Worm (Caenorhabditis elegans) whole organism, L1 larva: ENCODE data around the gene rab-6.1.

Source experiments
- C04F5.9 ChIP-seq: sonication (generic microtip); optimal IDR thresholded peaks from 2 replicates; lab custom pipeline; 2016; ENCODE audit warnings: missing genetic modification characterization, missing compliant biosample characterization
- C34B4.2 ChIP-seq: sonication (generic microtip); optimal IDR thresholded peaks from 2 replicates; lab custom pipeline; 2017; ENCODE audit warnings: mild to moderate bottlenecking, missing genetic modification characterization, missing compliant biosample characterization
- F16B12.6 ChIP-seq: fragments of 150-350 bp; optimal IDR thresholded peaks from 2 replicates; lab custom pipeline; 2014; ENCODE audit warnings: missing biosample characterization, missing genetic modification characterization
- aha-1 ChIP-seq: fragments of 150-350 bp; optimal IDR thresholded peaks from 2 replicates; lab custom pipeline; 2014; ENCODE audit warnings: missing biosample characterization, missing genetic modification characterization
- alr-1 ChIP-seq: fragments of 200-800 bp; sonication (Bioruptor generic); optimal IDR thresholded peaks from 2 replicates; lab custom pipeline; 2018; ENCODE audit warnings: borderline replicate concordance, mild to moderate bottlenecking, missing genetic modification characterization, missing compliant biosample characterization
- ama-1 ChIP-seq: fragments of 150-350 bp; optimal IDR thresholded peaks from 2 replicates; lab custom pipeline; 2014
- blmp-1 ChIP-seq: fragments of 150-350 bp; optimal IDR thresholded peaks from 2 replicates; lab custom pipeline; 2014; ENCODE audit warnings: missing biosample characterization, missing genetic modification characterization
- ceh-8 ChIP-seq: fragments of 200-800 bp; sonication (Bioruptor generic); optimal IDR thresholded peaks from 2 replicates; lab custom pipeline; 2018; ENCODE audit warnings: mild to moderate bottlenecking, missing genetic modification characterization, moderate library complexity, missing compliant biosample characterization
- ceh-90 ChIP-seq: sonication (generic microtip); optimal IDR thresholded peaks from 2 replicates; lab custom pipeline; 2016; ENCODE audit warnings: missing genetic modification characterization, missing compliant biosample characterization
- dsc-1 ChIP-seq: sonication (generic microtip); optimal IDR thresholded peaks from 2 replicates; lab custom pipeline; 2016; ENCODE audit warnings: mild to moderate bottlenecking, missing genetic modification characterization, missing compliant biosample characterization
- efl-1 ChIP-seq, 4 experiments: fragments of 150-350 bp; optimal IDR thresholded peaks in 3 of 4; peaks in 1 of 4; 1 replicate in 1 of 4; 2 replicates in 3 of 4; lab custom pipeline; 2014; ENCODE audit warnings: missing biosample characterization in 2 of 4, missing genetic modification characterization in 2 of 4, missing genetic modification reagents in 2 of 4
- egl-13 ChIP-seq: sonication (generic microtip); optimal IDR thresholded peaks from 2 replicates; lab custom pipeline; 2016; ENCODE audit warnings: missing genotype, missing genetic modification reagents, missing genetic modification characterization, missing compliant biosample characterization
- elt-2 ChIP-seq: sonication (generic microtip); optimal IDR thresholded peaks from 2 replicates; lab custom pipeline; 2016; ENCODE audit warnings: missing genetic modification characterization, mild to moderate bottlenecking, inconsistent platforms, missing compliant biosample characterization, missing genetic modification reagents
- elt-3 ChIP-seq, 6 experiments: fragments of 150-350 bp in 1 of 6; sonication (generic microtip); optimal IDR thresholded peaks; 2 replicates each; lab custom pipeline; 2017 to 2018; ENCODE audit warnings: missing biosample characterization in 6 of 6, missing genetic modification characterization in 6 of 6, inconsistent platforms in 1 of 6
- ets-5 ChIP-seq: fragments of 200-800 bp; sonication (Bioruptor generic); IDR thresholded peaks from 2 replicates; pipeline ENCODE4 v1.3.6; 2022; ENCODE audit warnings: missing genetic modification characterization, missing compliant biosample characterization
- fkh-10 ChIP-seq: sonication (generic microtip); optimal IDR thresholded peaks from 2 replicates; lab custom pipeline; 2017; ENCODE audit warnings: missing biosample characterization, missing genetic modification reagents, missing genetic modification characterization
- fkh-4 ChIP-seq: sonication (generic microtip); optimal IDR thresholded peaks from 2 replicates; lab custom pipeline; 2016; ENCODE audit warnings: missing compliant biosample characterization, missing genetic modification characterization, borderline replicate concordance
- grh-1 ChIP-seq: fragments of 200-800 bp; sonication (Bioruptor generic); IDR thresholded peaks from 2 replicates; pipeline ENCODE4 v1.3.6; 2022; ENCODE audit warnings: missing genetic modification reagents, missing genetic modification characterization, missing compliant biosample characterization
- hlh-17 ChIP-seq: fragments of 200-800 bp; sonication (Bioruptor generic); optimal IDR thresholded peaks from 2 replicates; lab custom pipeline; 2018; ENCODE audit warnings: missing genetic modification characterization, mild to moderate bottlenecking, missing compliant biosample characterization, moderate library complexity, borderline replicate concordance
- hpl-2 ChIP-seq: fragments of 150-350 bp; optimal IDR thresholded peaks from 2 replicates; lab custom pipeline; 2014; ENCODE audit warnings: missing biosample characterization, missing genetic modification reagents, missing genetic modification characterization
- jun-1 ChIP-seq: fragments of 150-350 bp; optimal IDR thresholded peaks from 2 replicates; lab custom pipeline; 2014; ENCODE audit warnings: missing biosample characterization, missing genetic modification reagents, missing genetic modification characterization
- lin-14 ChIP-seq: fragments of 200-800 bp; sonication (Bioruptor generic); optimal IDR thresholded peaks from 2 replicates; lab custom pipeline; 2018; ENCODE audit warnings: mild to moderate bottlenecking, missing genetic modification characterization, moderate library complexity, missing compliant biosample characterization
- lin-15B ChIP-seq: fragments of 150-350 bp; sonication (generic microtip); optimal IDR thresholded peaks from 3 replicates; lab custom pipeline; 2014; ENCODE audit warnings: missing biosample characterization, missing genetic modification characterization
- lin-35 ChIP-seq, 2 experiments: fragments of 150-350 bp; optimal IDR thresholded peaks; 2 replicates each; lab custom pipeline; 2014; ENCODE audit warnings: missing biosample characterization in 2 of 2, missing genetic modification characterization in 2 of 2, missing genetic modification reagents in 2 of 2
- lin-39 ChIP-seq: fragments of 150-350 bp; optimal IDR thresholded peaks from 2 replicates; lab custom pipeline; 2014; ENCODE audit warnings: missing biosample characterization, missing genetic modification reagents, missing genetic modification characterization
- mdl-1 ChIP-seq, 2 experiments: fragments of 150-350 bp; optimal IDR thresholded peaks; 2 replicates each; lab custom pipeline; 2014 to 2017; ENCODE audit warnings: missing biosample characterization in 2 of 2, missing genetic modification characterization in 2 of 2, inconsistent platforms in 1 of 2
- nhr-11 ChIP-seq: fragments of 150-350 bp; optimal IDR thresholded peaks from 2 replicates; lab custom pipeline; 2014; ENCODE audit warnings: missing biosample characterization, missing genetic modification characterization
- nhr-12 ChIP-seq: sonication (generic microtip); optimal IDR thresholded peaks from 2 replicates; lab custom pipeline; 2017; ENCODE audit warnings: missing biosample characterization, missing genetic modification characterization
- nhr-20 ChIP-seq: sonication (generic microtip); optimal IDR thresholded peaks from 2 replicates; lab custom pipeline; 2016; ENCODE audit warnings: mild to moderate bottlenecking, missing genetic modification characterization, missing compliant biosample characterization
- nhr-237 ChIP-seq: fragments of 150-350 bp; optimal IDR thresholded peaks from 2 replicates; lab custom pipeline; 2014; ENCODE audit warnings: missing biosample characterization, missing genetic modification characterization
- nhr-28 ChIP-seq: fragments of 150-350 bp; optimal IDR thresholded peaks from 2 replicates; lab custom pipeline; 2014; ENCODE audit warnings: missing biosample characterization, missing genetic modification characterization
- nhr-47 ChIP-seq: sonication (generic microtip); optimal IDR thresholded peaks from 2 replicates; lab custom pipeline; 2016; ENCODE audit warnings: mild to moderate bottlenecking, missing genetic modification characterization, moderate library complexity, missing compliant biosample characterization
- nhr-71 ChIP-seq: sonication (generic microtip); optimal IDR thresholded peaks from 2 replicates; lab custom pipeline; 2016; ENCODE audit warnings: mild to moderate bottlenecking, missing genetic modification characterization, moderate library complexity, missing compliant biosample characterization
- nhr-84 ChIP-seq: sonication (generic microtip); optimal IDR thresholded peaks from 2 replicates; lab custom pipeline; 2017; ENCODE audit warnings: missing biosample characterization, missing genetic modification characterization
- nhr-85 ChIP-seq: sonication (generic microtip); peaks from one replicate; lab custom pipeline; 2016; ENCODE audit warnings: missing genetic modification characterization, inconsistent platforms, missing compliant biosample characterization
- nhr-90 ChIP-seq: sonication (generic microtip); optimal IDR thresholded peaks from 2 replicates; lab custom pipeline; 2016; ENCODE audit warnings: mild to moderate bottlenecking, missing genetic modification characterization, missing compliant biosample characterization; ENCODE audit not compliant: poor library complexity
- pqm-1 ChIP-seq: sonication (generic microtip); optimal IDR thresholded peaks from 3 replicates; lab custom pipeline; 2017; ENCODE audit warnings: missing biosample characterization, missing genetic modification characterization
- rnt-1 ChIP-seq: sonication (generic microtip); optimal IDR thresholded peaks from 2 replicates; lab custom pipeline; 2016; ENCODE audit warnings: mild to moderate bottlenecking, missing genetic modification characterization, moderate library complexity, missing compliant biosample characterization
- snpc-4 ChIP-seq: fragments of 150-350 bp; optimal IDR thresholded peaks from 2 replicates; lab custom pipeline; 2014; ENCODE audit warnings: missing biosample characterization, missing genetic modification characterization
- snu-23 ChIP-seq: sonication (generic microtip); optimal IDR thresholded peaks from 2 replicates; lab custom pipeline; 2016; ENCODE audit warnings: missing genetic modification characterization, missing compliant biosample characterization
- sptf-1 ChIP-seq: fragments of 150-350 bp; optimal IDR thresholded peaks from 2 replicates; lab custom pipeline; 2014; ENCODE audit warnings: missing biosample characterization, missing genetic modification characterization
- sup-37 ChIP-seq: fragments of 200-800 bp; sonication (Bioruptor generic); optimal IDR thresholded peaks from 2 replicates; lab custom pipeline; 2018; ENCODE audit warnings: mild to moderate bottlenecking, missing genetic modification characterization, missing compliant biosample characterization
- tbx-2 ChIP-seq: sonication (generic microtip); optimal IDR thresholded peaks from 2 replicates; lab custom pipeline; 2016; ENCODE audit warnings: missing genetic modification characterization, missing compliant biosample characterization
- unc-30 ChIP-seq: sonication (generic microtip); optimal IDR thresholded peaks from 2 replicates; lab custom pipeline; 2017; ENCODE audit warnings: missing biosample characterization, missing genetic modification characterization
- unc-86 ChIP-seq: sonication (generic microtip); optimal IDR thresholded peaks from 2 replicates; lab custom pipeline; 2016; ENCODE audit warnings: missing genetic modification characterization, missing compliant biosample characterization
- xbp-1 ChIP-seq: sonication (generic microtip); optimal IDR thresholded peaks from 2 replicates; lab custom pipeline; 2016; ENCODE audit warnings: missing genetic modification characterization, missing compliant biosample characterization

The rab-6.1 gene

DNA sequence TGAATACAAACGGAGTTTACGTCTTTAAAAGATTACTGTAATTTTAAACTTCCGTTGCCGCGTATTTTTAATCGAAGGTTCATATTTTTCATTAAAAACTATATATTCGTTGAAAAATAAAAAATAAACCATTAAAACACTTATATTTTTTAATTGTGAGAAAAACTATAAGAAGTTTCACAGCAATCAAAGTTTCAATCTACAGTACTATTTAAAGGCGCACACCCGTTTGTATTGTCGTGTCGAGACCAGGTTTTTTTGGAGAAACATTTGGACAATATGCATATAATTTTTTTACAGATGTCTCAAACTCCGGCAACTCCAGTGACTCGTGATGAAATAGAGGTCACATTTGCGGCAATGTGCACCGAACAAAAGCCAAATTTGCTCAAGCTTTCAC, 31.9 kb downstream of the rab-6.1 start, which contains the start of gene R08D7.5:
Gene R08D7.5, plus strand, starts transcription at position 301 of the 400 bp plus-strand sequence.
- TF ChIP-seq nhr-90 (tag; lab: Kevin White, UChicago) (no peak), rnt-1 (tag; lab: Kevin White, UChicago) (no peak), egl-13 (tag; lab: Kevin White, UChicago) (no peak), xbp-1 (tag; lab: Kevin White, UChicago) (no peak), sptf-1 (tag; lab: Kevin White, UChicago) (no peak), nhr-85 (tag; lab: Kevin White, UChicago) (no peak), dsc-1 (tag; lab: Kevin White, UChicago) (no peak), ceh-8 (GFP tag; lab: Kevin White, UChicago) (no peak)

DNA sequence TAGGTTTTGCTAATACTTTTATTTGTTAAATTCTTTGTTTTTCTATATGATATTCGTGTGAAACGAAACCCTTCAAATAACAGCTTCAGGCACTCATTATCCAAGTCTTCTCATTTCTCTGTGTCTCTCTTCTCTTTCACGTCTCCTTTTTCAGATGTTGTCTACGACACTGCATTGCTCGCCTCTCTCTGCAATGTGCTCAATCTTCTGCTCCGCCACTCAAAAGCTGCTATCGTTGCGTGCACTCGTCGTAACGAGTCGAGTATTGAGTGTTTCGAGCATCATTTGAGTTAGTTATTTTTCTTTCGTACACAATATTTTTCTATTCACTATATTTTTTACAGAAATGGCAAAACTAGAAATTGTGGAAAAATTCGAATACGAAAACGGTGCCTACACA, 32.6 kb downstream of the rab-6.1 start:
- TF ChIP-seq fkh-10 (GFP tag; lab: Kevin White, UChicago) (peak; percentile 24), hlh-17 (GFP tag; lab: Kevin White, UChicago) (no peak), lin-14 (GFP tag; lab: Kevin White, UChicago) (peak; percentile 56), lin-35 (GFP tag; optimal IDR thresholded peaks at IDR 0.05; lab: Kevin White, UChicago) (no peak), alr-1 (no peak), nhr-71 (tag; lab: Kevin White, UChicago) (no peak), efl-1 (optimal IDR thresholded peaks at IDR 0.05; lab: Kevin White, UChicago) (no peak), efl-1 (GFP tag; optimal IDR thresholded peaks at IDR 0.05 in 1 of 2; lab: Kevin White, UChicago) (peak in 1 of 2 experiments; percentile 55), xbp-1 (tag; lab: Kevin White, UChicago) (no peak), lin-39 (tag; lab: Kevin White, UChicago) (no peak), nhr-47 (tag; lab: Kevin White, UChicago) (no peak), egl-13 (tag; lab: Kevin White, UChicago) (no peak), jun-1 (tag; lab: Kevin White, UChicago) (no peak), nhr-12 (tag; lab: Kevin White, UChicago) (no peak), elt-3 (tag; optimal IDR thresholded peaks at IDR 0.05; lab: Kevin White, UChicago) (no peak), ceh-8 (GFP tag; lab: Kevin White, UChicago) (no peak), blmp-1 (tag; lab: Kevin White, UChicago) (no peak), nhr-28 (tag; lab: Kevin White, UChicago) (no peak), grh-1 (no peak), nhr-11 (tag; lab: Kevin White, UChicago) (no peak), ets-5 (GFP tag; lab: Robert Waterston, UW) (no peak), snpc-4 (tag; lab: Kevin White, UChicago) (no peak), F16B12.6 (no peak), nhr-20 (tag; lab: Kevin White, UChicago) (no peak), unc-86 (tag; lab: Kevin White, UChicago) (no peak), sup-37 (GFP tag; lab: Kevin White, UChicago) (no peak)

ce11 chrIII:8971255-8972020, 34.3 kb downstream of the rab-6.1 start, which contains the start of the genes eif-3.D and R08D7.4:
Gene eif-3.D, minus strand, starts transcription at chrIII:8971578.
Gene R08D7.4, plus strand, starts transcription at chrIII:8971892.
- no peak for TF ChIP-seq hpl-2 (GFP tag; lab: Kevin White, UChicago)
- TF ChIP-seq ceh-8 (GFP tag; lab: Kevin White, UChicago) = no peak
- TF ChIP-seq grh-1 = no peak
- TF ChIP-seq mdl-1 (tag; optimal IDR thresholded peaks at IDR 0.05; lab: Kevin White, UChicago) = peak in 1 of 2 experiments; percentile 56
- peak; percentile 55 for TF ChIP-seq unc-86 (tag; lab: Kevin White, UChicago)
- no peak for TF ChIP-seq ets-5 (GFP tag; lab: Robert Waterston, UW)
- TF ChIP-seq unc-30 (tag; lab: Kevin White, UChicago) = no peak
- no peak for TF ChIP-seq fkh-10 (GFP tag; lab: Kevin White, UChicago)
- peak; percentile 39 for TF ChIP-seq ceh-90 (tag; lab: Kevin White, UChicago)
- no peak for TF ChIP-seq ama-1 (lab: Kevin White, UChicago)
- no peak for TF ChIP-seq lin-15B (tag; lab: Kevin White, UChicago)
- TF ChIP-seq nhr-84 (tag; lab: Kevin White, UChicago) = no peak
- TF ChIP-seq snu-23 = peak; percentile 77
- TF ChIP-seq nhr-12 (tag; lab: Kevin White, UChicago) = no peak
- TF ChIP-seq aha-1 (tag; lab: Kevin White, UChicago) = no peak
- no peak for TF ChIP-seq sptf-1 (tag; lab: Kevin White, UChicago)
- TF ChIP-seq C04F5.9 = peak; percentile 70
- peak; percentile 74 for TF ChIP-seq nhr-85 (tag; lab: Kevin White, UChicago)
- peak; percentile 77 for TF ChIP-seq nhr-71 (tag; lab: Kevin White, UChicago)
- TF ChIP-seq nhr-237 (tag; lab: Kevin White, UChicago) = no peak
- TF ChIP-seq pqm-1 (tag; lab: Kevin White, UChicago) = no peak
- no peak for TF ChIP-seq C34B4.2 (tag; lab: Kevin White, UChicago)
- TF ChIP-seq fkh-4 = peak; percentile 5
- TF ChIP-seq tbx-2 = peak; percentile 55
- TF ChIP-seq nhr-11 (tag; lab: Kevin White, UChicago) = no peak
- peak; percentile 60 for TF ChIP-seq dsc-1 (tag; lab: Kevin White, UChicago)
- no peak for TF ChIP-seq elt-2 (tag; lab: Kevin White, UChicago)
